Fruit fly (Drosophila melanogaster) whole organism, pupa: ENCODE results near the gene Abl.

ENCODE experiments used
- CG10348 ChIP-seq: fragments of 200-800 bp; sonication (Bioruptor generic); IDR thresholded peaks from 2 replicates; pipeline ENCODE4 v1.3.6; 2022; ENCODE audit warnings: missing biosample characterization, missing genetic modification characterization
- CG12605 ChIP-seq: fragments of 200-800 bp; sonication (Bioruptor generic); IDR thresholded peaks from 2 replicates; pipeline ENCODE4 v1.3.6; 2022; ENCODE audit warnings: missing biosample characterization, missing genetic modification characterization
- CG13204 ChIP-seq: fragments of 200-800 bp; sonication (Bioruptor generic); optimal IDR thresholded peaks from 2 replicates; lab custom pipeline; 2018; ENCODE audit warnings: missing biosample characterization, mild to moderate bottlenecking, missing genetic modification characterization, moderate library complexity
- CG14655 ChIP-seq: fragments of 200-800 bp; sonication (Bioruptor generic); optimal IDR thresholded peaks from 3 replicates; lab custom pipeline; 2017; ENCODE audit warnings: mild to moderate bottlenecking, missing biosample characterization, missing genetic modification reagents, missing genetic modification characterization
- CG15710 ChIP-seq: fragments of 200-800 bp; sonication (Bioruptor generic); optimal IDR thresholded peaks from 2 replicates; lab custom pipeline; 2018; ENCODE audit warnings: missing biosample characterization, mild to moderate bottlenecking, missing genetic modification characterization, moderate library complexity
- CG17806 ChIP-seq: fragments of 200-800 bp; sonication (Bioruptor generic); optimal IDR thresholded peaks from 2 replicates; lab custom pipeline; 2018; ENCODE audit warnings: missing biosample characterization, mild to moderate bottlenecking, missing genetic modification characterization, moderate library complexity
- CG32121 ChIP-seq: fragments of 200-800 bp; sonication (Bioruptor generic); IDR thresholded peaks from 2 replicates; pipeline ENCODE4 v1.3.6; 2022; ENCODE audit warnings: missing biosample characterization, missing genetic modification characterization
- CG34367 ChIP-seq: fragments of 200-800 bp; sonication (Bioruptor generic); optimal IDR thresholded peaks from 2 replicates; lab custom pipeline; 2018; ENCODE audit warnings: missing biosample characterization, mild to moderate bottlenecking, missing genetic modification characterization
- CG4496 ChIP-seq: fragments of 200-800 bp; sonication (Bioruptor generic); IDR thresholded peaks from 3 replicates; pipeline ENCODE4 v1.3.6; 2022; ENCODE audit warnings: missing biosample characterization, missing genetic modification characterization
- CG8159 ChIP-seq: fragments of 200-800 bp; sonication (Bioruptor generic); optimal IDR thresholded peaks from 3 replicates; lab custom pipeline; 2018; ENCODE audit warnings: missing biosample characterization, mild to moderate bottlenecking, missing genetic modification characterization, moderate library complexity
- CG8301 ChIP-seq: fragments of 200-800 bp; sonication (Bioruptor generic); optimal IDR thresholded peaks from 2 replicates; lab custom pipeline; 2018; ENCODE audit warnings: missing biosample characterization, mild to moderate bottlenecking, missing genetic modification characterization
- CG9948 ChIP-seq: fragments of 200-800 bp; sonication (Bioruptor generic); optimal IDR thresholded peaks from 2 replicates; lab custom pipeline; 2018; ENCODE audit warnings: missing biosample characterization, mild to moderate bottlenecking, missing genetic modification characterization, moderate library complexity
- D1 ChIP-seq: fragments of 200-800 bp; sonication (Bioruptor generic); optimal IDR thresholded peaks from 2 replicates; lab custom pipeline; 2018; ENCODE audit warnings: missing biosample characterization, mild to moderate bottlenecking, missing genetic modification characterization, moderate library complexity
- EcR ChIP-seq: fragments of 200-800 bp; sonication (Bioruptor generic); optimal IDR thresholded peaks from 3 replicates; lab custom pipeline; 2019; ENCODE audit warnings: missing biosample characterization, missing genetic modification characterization, mild to moderate bottlenecking, moderate library complexity, missing genetic modification reagents
- Ets98B ChIP-seq: fragments of 200-800 bp; sonication (Bioruptor generic); IDR thresholded peaks from 2 replicates; pipeline ENCODE4 v1.3.6; 2022; ENCODE audit warnings: missing biosample characterization, missing genetic modification characterization
- Pif1A ChIP-seq: fragments of 200-800 bp; sonication (Bioruptor generic); optimal IDR thresholded peaks from 3 replicates; lab custom pipeline; 2016; ENCODE audit warnings: missing biosample characterization, missing genetic modification characterization
- Pif1B ChIP-seq: fragments of 200-800 bp; sonication (Bioruptor generic); optimal IDR thresholded peaks from 3 replicates; lab custom pipeline; 2016; ENCODE audit warnings: missing biosample characterization, missing genetic modification characterization
- Snoo ChIP-seq: fragments of 200-800 bp; sonication (Bioruptor generic); optimal IDR thresholded peaks from 3 replicates; lab custom pipeline; 2017; ENCODE audit warnings: missing biosample characterization, mild to moderate bottlenecking, missing genetic modification characterization, inconsistent platforms
- fd96Ca ChIP-seq: fragments of 200-800 bp; sonication (Bioruptor generic); IDR thresholded peaks from 3 replicates; pipeline ENCODE4 v1.3.6; 2022; ENCODE audit warnings: missing biosample characterization, missing genetic modification characterization
- gl ChIP-seq: fragments of 200-800 bp; sonication (Bioruptor generic); optimal IDR thresholded peaks from 2 replicates; lab custom pipeline; 2018; ENCODE audit warnings: missing biosample characterization, mild to moderate bottlenecking, missing genetic modification characterization
- rn ChIP-seq: fragments of 200-800 bp; sonication (Bioruptor generic); IDR thresholded peaks from 2 replicates; pipeline ENCODE4 v1.3.6; 2022; ENCODE audit warnings: missing biosample characterization, missing genetic modification characterization

The Abl gene

DNA sequence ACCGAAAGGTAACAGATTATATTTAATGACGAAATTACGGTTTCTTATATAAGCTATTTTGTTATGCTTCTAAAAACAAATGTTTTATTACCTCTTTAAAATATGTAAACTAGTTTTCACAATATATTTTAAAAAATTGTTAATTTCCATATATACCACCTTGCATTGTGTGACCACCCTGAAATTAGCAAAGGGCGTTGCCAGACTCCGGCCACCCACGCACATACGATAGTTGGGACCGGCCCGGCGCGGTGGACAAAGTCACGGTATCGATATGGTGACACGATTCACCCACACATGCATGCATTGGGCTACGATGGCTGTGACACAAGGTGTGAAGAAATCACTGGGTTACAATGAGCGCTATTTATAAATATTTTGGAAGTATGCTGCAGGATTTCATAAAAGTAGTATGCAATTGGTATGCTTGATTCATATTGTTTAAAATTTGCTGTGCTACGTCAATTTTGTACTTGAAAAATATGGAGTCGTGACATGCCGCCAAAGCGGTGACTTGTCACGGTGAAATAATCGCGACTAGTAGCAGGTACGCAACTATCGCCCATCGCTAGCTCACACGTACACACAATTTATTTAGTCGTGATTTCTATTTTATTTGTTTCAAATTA is 59.6 kb downstream of the Abl start:
- TF ChIP-seq CG15710, result peak; percentile 45
- TF ChIP-seq CG10348 (GFP tag; lab: Robert Waterston, UW), result no peak
- 0 out of 3 replicates have a peak, but pooled peaks have one; percentile 41 for TF ChIP-seq fd96Ca (GFP tag; lab: Robert Waterston, UW)
- peak; percentile 62 for TF ChIP-seq Ets98B
- peak; percentile 49; the same call in 1 of the 2 replicates for TF ChIP-seq CG12605 (GFP tag; lab: Robert Waterston, UW)
- TF ChIP-seq CG17806 (tag; lab: Kevin White, UChicago), result peak; percentile 6
- no peak for TF ChIP-seq D1 (tag; lab: Kevin White, UChicago)
- no peak for TF ChIP-seq CG13204
- no peak for TF ChIP-seq gl (tag; lab: Kevin White, UChicago)
- TF ChIP-seq CG32121 (GFP tag; lab: Robert Waterston, UW), result peak; percentile 60
- peak; percentile 8 for TF ChIP-seq Snoo (tag; lab: Kevin White, UChicago)
- peak; percentile 73; the same call in 2 of the 3 replicates for TF ChIP-seq CG4496 (GFP tag; lab: Robert Waterston, UW)
- peak; percentile 45 for TF ChIP-seq CG8159

DNA sequence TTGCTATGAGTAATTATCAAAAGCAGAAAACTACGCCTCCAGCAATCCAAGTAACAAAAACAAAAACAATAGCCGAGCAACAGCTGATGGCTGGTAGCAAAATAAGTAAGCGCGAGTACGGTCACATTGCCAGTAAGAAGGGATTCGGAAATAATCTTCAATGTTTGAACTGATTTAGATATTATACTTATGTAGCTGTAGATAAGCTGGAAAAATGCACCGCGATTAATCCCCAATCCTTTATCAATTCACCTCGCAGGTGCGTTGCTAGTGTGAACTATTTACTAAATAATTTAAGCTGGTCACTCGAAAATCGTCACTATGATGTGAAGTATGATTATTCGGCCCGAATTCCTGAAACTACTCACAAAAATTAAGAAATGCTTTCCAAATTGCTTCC is 60.7 kb downstream of the Abl start, which contains the start of the genes Syx8 and CG32163:
Syx8 (minus strand) TSS at position 69 of the 400 bp plus-strand sequence.
CG32163 (plus strand) TSS at position 169 of the 400 bp plus-strand sequence.
- no peak for TF ChIP-seq CG9948
- no peak for TF ChIP-seq Pif1A
- TF ChIP-seq gl (tag; lab: Kevin White, UChicago), result no peak
- TF ChIP-seq CG8159, result no peak
- TF ChIP-seq Ets98B, result no peak
- TF ChIP-seq rn (GFP tag; lab: Robert Waterston, UW), result no peak
- no peak for TF ChIP-seq EcR (GFP tag; lab: Kevin White, UChicago)
- TF ChIP-seq CG10348 (GFP tag; lab: Robert Waterston, UW), result no peak
- no peak for TF ChIP-seq D1 (tag; lab: Kevin White, UChicago)

DNA sequence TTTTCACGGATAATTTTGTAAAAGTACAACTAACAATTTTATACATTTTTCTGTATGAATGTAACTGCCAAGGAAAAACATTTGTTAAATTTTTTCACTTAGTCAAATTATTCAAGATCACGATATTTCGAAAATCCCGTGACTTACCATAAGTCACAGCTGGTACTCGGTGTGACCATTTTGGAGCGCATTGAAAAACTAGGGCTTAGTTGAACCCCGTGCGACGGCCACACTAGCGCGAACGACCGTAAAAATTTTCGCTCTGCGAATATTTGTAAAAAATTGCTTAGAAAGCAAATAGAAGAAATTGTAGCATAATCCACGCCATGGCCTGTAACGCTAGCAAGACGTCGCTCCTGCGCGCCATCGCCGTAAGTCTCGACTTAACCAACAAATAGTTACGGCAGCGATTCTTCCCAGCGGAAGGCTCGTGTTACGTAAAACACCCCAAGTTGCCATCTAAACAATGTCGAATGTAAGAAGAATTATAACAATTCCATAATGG is 63.6 kb downstream of the Abl start, which contains the start of gene UQCR-C2:
UQCR-C2 (plus strand) TSS at position 51 of the 505 bp plus-strand sequence.
- TF ChIP-seq CG15710 (no peak), CG32121 (GFP tag; lab: Robert Waterston, UW) (no peak), CG4496 (GFP tag; lab: Robert Waterston, UW) (peak; percentile 51; the same call in 1 of the 3 replicates), Pif1B (GFP tag; lab: Kevin White, UChicago) (no peak), CG13204 (no peak)

DNA sequence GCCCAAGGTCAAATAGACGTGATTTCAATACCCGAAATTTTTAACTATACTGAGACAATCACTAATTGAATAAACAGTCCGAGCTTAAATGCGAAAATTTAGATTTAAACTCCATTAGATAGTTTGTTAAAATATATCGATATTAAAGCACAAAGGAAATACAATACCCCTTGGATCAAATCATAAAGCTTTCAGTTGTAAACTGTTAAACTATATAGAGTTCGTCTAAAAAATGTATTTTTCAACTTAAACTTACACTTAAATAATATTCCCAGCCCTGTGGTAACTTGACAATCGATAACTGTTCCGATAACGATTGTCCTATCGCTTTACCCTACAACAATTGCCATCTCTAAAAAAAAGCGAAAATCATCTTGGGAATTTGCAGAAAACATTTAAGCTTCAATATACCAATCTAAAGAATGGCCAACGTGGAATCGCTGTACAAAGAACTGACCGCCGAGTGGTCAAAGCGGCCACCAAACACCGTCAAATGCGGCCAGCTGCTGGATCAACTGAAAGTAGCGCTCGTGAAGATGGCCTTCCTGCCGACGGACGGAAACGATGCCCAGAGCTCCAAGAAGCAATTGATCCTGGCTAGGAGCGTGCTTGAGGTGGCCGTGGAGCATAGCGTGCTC is 64.9 kb downstream of the Abl start, which contains the start of gene Rpn12:
Rpn12 (plus strand) TSS at position 351 of the 638 bp plus-strand sequence.
- TF ChIP-seq gl (tag; lab: Kevin White, UChicago) (no peak), CG17806 (tag; lab: Kevin White, UChicago) (no peak), CG34367 (tag; lab: Kevin White, UChicago) (no peak), CG12605 (GFP tag; lab: Robert Waterston, UW) (no peak), CG4496 (GFP tag; lab: Robert Waterston, UW) (no peak), CG9948 (no peak), rn (GFP tag; lab: Robert Waterston, UW) (no peak), CG32121 (GFP tag; lab: Robert Waterston, UW) (0 out of 2 replicates have a peak, but pooled peaks have one; percentile 20), CG14655 (GFP tag; lab: Kevin White, UChicago) (no peak), CG15710 (peak; percentile 24), Snoo (tag; lab: Kevin White, UChicago) (peak; percentile 12), Pif1B (GFP tag; lab: Kevin White, UChicago) (no peak), fd96Ca (GFP tag; lab: Robert Waterston, UW) (no peak), CG13204 (no peak), CG8301 (no peak), D1 (tag; lab: Kevin White, UChicago) (no peak), Pif1A (no peak), Ets98B (peak; percentile 32; the same call in 1 of the 2 replicates), CG10348 (GFP tag; lab: Robert Waterston, UW) (no peak), CG8159 (no peak), EcR (GFP tag; lab: Kevin White, UChicago) (no peak)

DNA sequence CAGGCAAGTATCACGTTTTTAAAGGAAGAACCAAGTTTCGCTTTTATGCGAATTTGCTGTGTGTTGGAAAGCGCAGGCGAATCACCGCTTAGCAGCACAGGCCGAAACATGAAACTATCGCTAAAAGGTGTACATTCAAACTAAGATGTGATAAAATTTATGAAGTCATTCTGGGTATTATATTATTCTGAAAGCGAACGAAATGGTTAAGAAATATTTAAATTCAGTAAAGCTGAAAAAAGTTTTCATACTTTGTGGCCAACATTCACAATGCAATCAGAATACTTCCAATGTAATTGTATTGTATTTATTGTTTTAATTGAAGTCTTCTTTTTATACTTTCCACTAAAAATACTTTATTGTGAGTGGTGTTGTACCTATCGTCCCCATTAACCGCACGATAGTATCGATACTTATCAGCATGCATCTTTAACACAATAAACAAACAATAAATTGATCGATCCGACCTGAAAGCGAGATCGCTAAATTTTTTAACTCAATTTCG is 66.4 kb downstream of the Abl start, which contains the start of gene Smn:
Smn (minus strand) TSS at position 347 of the 505 bp plus-strand sequence.
- TF ChIP-seq Pif1B (GFP tag; lab: Kevin White, UChicago) (no peak), CG8159 (no peak), CG17806 (tag; lab: Kevin White, UChicago) (no peak), CG14655 (GFP tag; lab: Kevin White, UChicago) (no peak), EcR (GFP tag; lab: Kevin White, UChicago) (no peak), fd96Ca (GFP tag; lab: Robert Waterston, UW) (no peak), CG12605 (GFP tag; lab: Robert Waterston, UW) (no peak), CG13204 (no peak), CG8301 (peak; percentile 41), CG10348 (GFP tag; lab: Robert Waterston, UW) (no peak), CG32121 (GFP tag; lab: Robert Waterston, UW) (no peak), CG9948 (peak; percentile 2), CG34367 (tag; lab: Kevin White, UChicago) (peak; percentile 17), Pif1A (no peak), Snoo (tag; lab: Kevin White, UChicago) (peak; percentile 33), CG15710 (peak; percentile 36), Ets98B (peak; percentile 17; the same call in 1 of the 2 replicates), rn (GFP tag; lab: Robert Waterston, UW) (no peak)
